Fruit fly (Drosophila melanogaster) whole organism, embryonic: ENCODE data around the gene CG5359.
A peak's percentile ranks its signal among the peaks of the same experiment; 100 is the strongest.

ENCODE experiments used
- CG10366 ChIP-seq: fragments of 200-800 bp; sonication (Bioruptor generic); IDR thresholded peaks from 2 replicates; pipeline ENCODE4 v1.3.6; 2022; ENCODE audit warnings: missing biosample characterization, missing genetic modification characterization
- CG11560 ChIP-seq: fragments of 200-800 bp; sonication (Bioruptor generic); IDR thresholded peaks from 3 replicates; pipeline ENCODE4 v1.3.6; 2022; ENCODE audit warnings: missing biosample characterization, missing genetic modification characterization
- CG12299 ChIP-seq: fragments of 200-800 bp; sonication (Bioruptor generic); optimal IDR thresholded peaks from 2 replicates; lab custom pipeline; 2018; ENCODE audit warnings: missing biosample characterization, mild to moderate bottlenecking, missing genetic modification characterization
- CG12391 ChIP-seq: fragments of 200-800 bp; sonication (Bioruptor generic); optimal IDR thresholded peaks from 3 replicates; lab custom pipeline; 2018; ENCODE audit warnings: missing biosample characterization, mild to moderate bottlenecking, missing genetic modification characterization, moderate library complexity
- CG14050 ChIP-seq: fragments of 200-800 bp; sonication (Bioruptor generic); IDR thresholded peaks from 3 replicates; pipeline ENCODE4 v1.3.6; 2022; ENCODE audit warnings: missing biosample characterization, missing genetic modification characterization
- CG14710 ChIP-seq: fragments of 200-800 bp; sonication (Bioruptor generic); optimal IDR thresholded peaks from 3 replicates; lab custom pipeline; 2019; ENCODE audit warnings: missing biosample characterization, mild to moderate bottlenecking, missing genetic modification characterization, moderate library complexity
- CG15514 ChIP-seq: fragments of 200-800 bp; sonication (Bioruptor generic); optimal IDR thresholded peaks from 3 replicates; lab custom pipeline; 2017; ENCODE audit warnings: missing biosample characterization, missing genetic modification characterization, mild to moderate bottlenecking, moderate library complexity, missing genetic modification reagents
- CG17186 ChIP-seq: fragments of 200-800 bp; sonication (Bioruptor generic); optimal IDR thresholded peaks from 3 replicates; lab custom pipeline; 2017; ENCODE audit warnings: missing biosample characterization, missing genetic modification reagents, missing genetic modification characterization
- CG17359 ChIP-seq: fragments of 200-800 bp; sonication (Bioruptor generic); optimal IDR thresholded peaks from 3 replicates; lab custom pipeline; 2018; ENCODE audit warnings: missing biosample characterization, mild to moderate bottlenecking, missing genetic modification characterization, moderate library complexity
- CG2202 ChIP-seq: fragments of 200-800 bp; sonication (Bioruptor generic); optimal IDR thresholded peaks from 2 replicates; lab custom pipeline; 2018; ENCODE audit warnings: missing biosample characterization, mild to moderate bottlenecking, missing genetic modification characterization
- CG30403 ChIP-seq: fragments of 200-800 bp; sonication (Bioruptor generic); optimal IDR thresholded peaks from 3 replicates; lab custom pipeline; 2016; ENCODE audit warnings: missing biosample characterization, missing genetic modification characterization
- CG30431 ChIP-seq: fragments of 200-800 bp; sonication (Bioruptor generic); optimal IDR thresholded peaks from 2 replicates; lab custom pipeline; 2017; ENCODE audit warnings: missing biosample characterization, missing genetic modification characterization
- CG34376 ChIP-seq: fragments of 200-800 bp; sonication (Bioruptor generic); optimal IDR thresholded peaks from 2 replicates; lab custom pipeline; 2018; ENCODE audit warnings: missing biosample characterization, mild to moderate bottlenecking, missing genetic modification characterization
- CG4424 ChIP-seq: fragments of 200-800 bp; sonication (Bioruptor generic); optimal IDR thresholded peaks from 3 replicates; lab custom pipeline; 2016; ENCODE audit warnings: missing biosample characterization, missing genetic modification characterization
- CG4820 ChIP-seq: fragments of 200-800 bp; sonication (Bioruptor generic); optimal IDR thresholded peaks from 3 replicates; lab custom pipeline; 2016; ENCODE audit warnings: missing biosample characterization, missing genetic modification characterization
- CG7372 ChIP-seq: fragments of 200-800 bp; sonication (Bioruptor generic); IDR thresholded peaks from 2 replicates; pipeline ENCODE4 v1.3.6; 2022; ENCODE audit warnings: missing biosample characterization, missing genetic modification characterization
- CG7556 ChIP-seq: fragments of 200-800 bp; sonication (Bioruptor generic); optimal IDR thresholded peaks from 2 replicates; lab custom pipeline; 2017; ENCODE audit warnings: missing biosample characterization, mild to moderate bottlenecking, missing genetic modification characterization
- CG7745 ChIP-seq: fragments of 200-800 bp; sonication (Bioruptor generic); optimal IDR thresholded peaks from 2 replicates; lab custom pipeline; 2018; ENCODE audit warnings: missing biosample characterization, mild to moderate bottlenecking, missing genetic modification characterization, moderate library complexity
- CG7839 ChIP-seq: fragments of 200-800 bp; sonication (Bioruptor generic); optimal IDR thresholded peaks from 3 replicates; lab custom pipeline; 2018; ENCODE audit warnings: missing biosample characterization, mild to moderate bottlenecking, missing genetic modification characterization, moderate library complexity
- CG9876 ChIP-seq: fragments of 200-800 bp; sonication (Bioruptor generic); optimal IDR thresholded peaks from 2 replicates; lab custom pipeline; 2016; ENCODE audit warnings: missing biosample characterization, missing genetic modification characterization
- Chrac-16 ChIP-seq: fragments of 200-800 bp; sonication (Bioruptor generic); optimal IDR thresholded peaks from 3 replicates; lab custom pipeline; 2016; ENCODE audit warnings: missing biosample characterization, missing genetic modification characterization
- Dfd ChIP-seq, 2 experiments: fragments of >200 bp; optimal IDR thresholded peaks; 2 replicates each; lab custom pipeline; 2017; ENCODE audit warnings: missing biosample characterization in 2 of 2, missing genetic modification characterization in 2 of 2
- Dll ChIP-seq: fragments of 200-800 bp; sonication (Bioruptor generic); IDR thresholded peaks from 4 replicates; pipeline ENCODE4 v1.3.6; 2022; ENCODE audit warnings: missing biosample characterization, missing genetic modification characterization; ENCODE audit not compliant: partially characterized antibody
- Drgx ChIP-seq: fragments of 200-800 bp; sonication (Bioruptor generic); IDR thresholded peaks from 2 replicates; pipeline ENCODE4 v1.3.6; 2022; ENCODE audit warnings: missing biosample characterization, missing genetic modification characterization
- Elba2 ChIP-seq: fragments of 200-800 bp; sonication (Bioruptor generic); optimal IDR thresholded peaks from 3 replicates; lab custom pipeline; 2016; ENCODE audit warnings: missing biosample characterization, missing genetic modification characterization
- Gug ChIP-seq: fragments of 200-800 bp; sonication (Bioruptor generic); IDR thresholded peaks from 4 replicates; pipeline ENCODE4 v1.3.6; 2022; ENCODE audit warnings: missing biosample characterization, missing genetic modification characterization
- Kr ChIP-seq: fragments of 200-800 bp; sonication (Bioruptor generic); optimal IDR thresholded peaks from 2 replicates; lab custom pipeline; 2017; ENCODE audit warnings: missing biosample characterization, mild to moderate bottlenecking, missing genetic modification characterization
- Mes4 ChIP-seq: fragments of 200-800 bp; sonication (Bioruptor generic); optimal IDR thresholded peaks from 2 replicates; lab custom pipeline; 2016; ENCODE audit warnings: missing biosample characterization, missing genetic modification characterization
- NK7.1 ChIP-seq: fragments of 200-800 bp; sonication (Bioruptor generic); optimal IDR thresholded peaks from 3 replicates; lab custom pipeline; 2016; ENCODE audit warnings: missing biosample characterization, missing genetic modification characterization
- Opbp ChIP-seq: fragments of 200-800 bp; sonication (Bioruptor generic); IDR thresholded peaks from 3 replicates; pipeline ENCODE4 v1.3.6; 2022; ENCODE audit warnings: missing biosample characterization, missing genetic modification characterization; ENCODE audit not compliant: partially characterized antibody
- Rx ChIP-seq: fragments of 200-800 bp; sonication (Bioruptor generic); IDR thresholded peaks from 2 replicates; pipeline ENCODE4 v1.3.6; 2022; ENCODE audit warnings: missing biosample characterization, missing genetic modification characterization
- Six4 ChIP-seq: fragments of 200-800 bp; sonication (Bioruptor generic); optimal IDR thresholded peaks from 2 replicates; lab custom pipeline; 2016; ENCODE audit warnings: missing biosample characterization, missing genetic modification characterization
- ac ChIP-seq: fragments of 200-800 bp; sonication (Bioruptor generic); optimal IDR thresholded peaks from 3 replicates; lab custom pipeline; 2017; ENCODE audit warnings: missing biosample characterization, mild to moderate bottlenecking, missing genetic modification characterization
- aop ChIP-seq: fragments of 200-800 bp; sonication (Bioruptor generic); IDR thresholded peaks from 2 replicates; pipeline ENCODE4 v1.3.6; 2022; ENCODE audit warnings: missing biosample characterization, missing genetic modification characterization
- bigmax ChIP-seq: fragments of 200-800 bp; sonication (Bioruptor generic); optimal IDR thresholded peaks from 2 replicates; lab custom pipeline; 2018; ENCODE audit warnings: missing biosample characterization, mild to moderate bottlenecking, missing genetic modification characterization
- ci ChIP-seq: fragments of 200-800 bp; sonication (Bioruptor generic); IDR thresholded peaks from 3 replicates; pipeline ENCODE4 v1.3.6; 2022; ENCODE audit warnings: missing biosample characterization, missing genetic modification characterization
- dati ChIP-seq: fragments of 200-800 bp; sonication (Bioruptor generic); IDR thresholded peaks from 2 replicates; pipeline ENCODE4 v1.3.6; 2022; ENCODE audit warnings: missing biosample characterization, missing genetic modification characterization
- ewg ChIP-seq: fragments of 200-800 bp; sonication (Bioruptor generic); optimal IDR thresholded peaks from 3 replicates; lab custom pipeline; 2017; ENCODE audit warnings: mild to moderate bottlenecking, missing biosample characterization, missing genetic modification reagents, missing genetic modification characterization
- gfzf ChIP-seq: fragments of 200-800 bp; sonication (Bioruptor generic); optimal IDR thresholded peaks from 2 replicates; lab custom pipeline; 2016; ENCODE audit warnings: missing biosample characterization, mild to moderate bottlenecking, missing genetic modification characterization, moderate library complexity
- grau ChIP-seq: fragments of 200-800 bp; optimal IDR thresholded peaks from 3 replicates; lab custom pipeline; 2019; ENCODE audit warnings: missing biosample characterization, mild to moderate bottlenecking, missing genetic modification characterization, moderate library complexity
- lbe ChIP-seq: fragments of 200-800 bp; sonication (Bioruptor generic); optimal IDR thresholded peaks from 2 replicates; lab custom pipeline; 2016; ENCODE audit warnings: missing biosample characterization, mild to moderate bottlenecking, missing genetic modification characterization
- nmo ChIP-seq: fragments of 200-800 bp; sonication (Bioruptor generic); optimal IDR thresholded peaks from 2 replicates; lab custom pipeline; 2018; ENCODE audit warnings: missing biosample characterization, mild to moderate bottlenecking, missing genetic modification characterization, moderate library complexity
- p53 ChIP-seq: fragments of 200-800 bp; sonication (Bioruptor generic); optimal IDR thresholded peaks from 2 replicates; lab custom pipeline; 2016; ENCODE audit warnings: missing biosample characterization, missing genetic modification characterization
- pho ChIP-seq: fragments of 200-800 bp; sonication (Bioruptor generic); optimal IDR thresholded peaks from 2 replicates; lab custom pipeline; 2016; ENCODE audit warnings: missing biosample characterization, missing genetic modification characterization
- pnt ChIP-seq: fragments of 200-800 bp; sonication (Bioruptor generic); optimal IDR thresholded peaks from 3 replicates; lab custom pipeline; 2016; ENCODE audit warnings: missing biosample characterization, missing genetic modification characterization
- rib ChIP-seq: fragments of 200-800 bp; sonication (Bioruptor generic); IDR thresholded peaks from 2 replicates; pipeline ENCODE4 v1.3.6; 2022; ENCODE audit warnings: missing biosample characterization, missing genetic modification characterization
- sima ChIP-seq: fragments of 200-800 bp; sonication (Bioruptor generic); optimal IDR thresholded peaks from 2 replicates; lab custom pipeline; 2016; ENCODE audit warnings: missing biosample characterization, missing genetic modification characterization
- sqz ChIP-seq: fragments of 200-800 bp; sonication (Bioruptor generic); optimal IDR thresholded peaks from 3 replicates; lab custom pipeline; 2018; ENCODE audit warnings: missing biosample characterization, mild to moderate bottlenecking, missing genetic modification characterization
- tna ChIP-seq: fragments of 200-800 bp; sonication (Bioruptor generic); IDR thresholded peaks from 2 replicates; pipeline ENCODE4 v1.3.6; 2022; ENCODE audit warnings: missing biosample characterization, missing genetic modification characterization; ENCODE audit not compliant: partially characterized antibody
- unpg ChIP-seq: fragments of 200-800 bp; sonication (Bioruptor generic); optimal IDR thresholded peaks from 3 replicates; lab custom pipeline; 2018; ENCODE audit warnings: missing biosample characterization, mild to moderate bottlenecking, missing genetic modification characterization, moderate library complexity
- usp ChIP-seq: fragments of >200 bp; optimal IDR thresholded peaks from 2 replicates; lab custom pipeline; 2017; ENCODE audit warnings: missing biosample characterization, missing genetic modification characterization

The CG5359 gene

dm6 chr3R:10032951-10033720 lies 32.1 kb upstream of the CG5359 start (continued):
- no peak for TF ChIP-seq Kr (GFP tag; lab: Kevin White, UChicago)
- no peak for TF ChIP-seq CG17186 (GFP tag; lab: Kevin White, UChicago)
- TF ChIP-seq CG7556 (GFP tag; lab: Kevin White, UChicago) = peak; percentile 13
- no peak for TF ChIP-seq CG4820 (GFP tag; lab: Kevin White, UChicago)
- no peak for TF ChIP-seq Six4 (GFP tag; lab: Kevin White, UChicago)
- no peak for TF ChIP-seq Chrac-16 (GFP tag; lab: Kevin White, UChicago)
- no peak for TF ChIP-seq CG12299 (tag; lab: Kevin White, UChicago)
- peak; percentile 24 for TF ChIP-seq CG7839 (tag; lab: Kevin White, UChicago)
- no peak for TF ChIP-seq Mes4
- no peak for TF ChIP-seq CG14710 (tag; lab: Kevin White, UChicago)
- no peak for TF ChIP-seq CG14050
- TF ChIP-seq gfzf (GFP tag; lab: Kevin White, UChicago) = no peak
- no peak for TF ChIP-seq usp (GFP tag; lab: Kevin White, UChicago)
- no peak for TF ChIP-seq Opbp
- TF ChIP-seq Elba2 = no peak
- no peak for TF ChIP-seq ci (GFP tag; lab: Robert Waterston, UW)
- no peak for TF ChIP-seq ewg (GFP tag; lab: Kevin White, UChicago)
- no peak for TF ChIP-seq pnt
- TF ChIP-seq ac (GFP tag; lab: Kevin White, UChicago) = no peak
- TF ChIP-seq Drgx (GFP tag; lab: Robert Waterston, UW) = no peak
- TF ChIP-seq pho (GFP tag; lab: Kevin White, UChicago) = no peak
- no peak for TF ChIP-seq tna (GFP tag; lab: Robert Waterston, UW)
- TF ChIP-seq Dfd (GFP tag; optimal IDR thresholded peaks at IDR 0.05; lab: Kevin White, UChicago) = no peak
- no peak for TF ChIP-seq CG30431 (GFP tag; lab: Kevin White, UChicago)
- no peak for TF ChIP-seq CG10366 (GFP tag; lab: Robert Waterston, UW)
- no peak for TF ChIP-seq dati (GFP tag; lab: Robert Waterston, UW)
- no peak for TF ChIP-seq CG15514 (GFP tag; lab: Kevin White, UChicago)
- TF ChIP-seq rib (GFP tag; lab: Robert Waterston, UW) = no peak
- peak; percentile 12 for TF ChIP-seq CG30403 (GFP tag; lab: Kevin White, UChicago)
- no peak for TF ChIP-seq CG7745 (tag; lab: Kevin White, UChicago)
- TF ChIP-seq CG34376 = no peak
- TF ChIP-seq CG2202 (tag; lab: Kevin White, UChicago) = no peak
- TF ChIP-seq p53 (GFP tag; lab: Kevin White, UChicago) = no peak
- no peak for TF ChIP-seq CG7372 (GFP tag; lab: Robert Waterston, UW)
- TF ChIP-seq nmo = peak; percentile 44
- TF ChIP-seq bigmax = no peak
- peak; percentile 19 for TF ChIP-seq CG12391 (tag; lab: Kevin White, UChicago)
- TF ChIP-seq sima = no peak
- peak; percentile 19 for TF ChIP-seq grau (tag; lab: Kevin White, UChicago)
- TF ChIP-seq aop (GFP tag; lab: Robert Waterston, UW) = no peak
- TF ChIP-seq CG9876 = no peak
- peak; percentile 30 for TF ChIP-seq unpg (GFP tag; lab: Kevin White, UChicago)
- TF ChIP-seq Dll (GFP tag; lab: Robert Waterston, UW) = no peak
- TF ChIP-seq Rx = no peak
- TF ChIP-seq CG4424 = peak; percentile 25
- no peak for TF ChIP-seq sqz (GFP tag; lab: Kevin White, UChicago)
- peak; percentile 40 for TF ChIP-seq CG17359 (tag; lab: Kevin White, UChicago)
- no peak for TF ChIP-seq CG11560 (tag; lab: Robert Waterston, UW)
- no peak for TF ChIP-seq lbe (GFP tag; lab: Kevin White, UChicago)
- TF ChIP-seq Gug (GFP tag; lab: Robert Waterston, UW) = no peak
- TF ChIP-seq NK7.1 (GFP tag; lab: Kevin White, UChicago) = no peak
